Fruit fly (Drosophila melanogaster) whole organism, adult: ENCODE data around the gene escl.
A peak's percentile ranks its signal among the peaks of the same experiment; 100 is the strongest.

Source experiments
- CG1620 ChIP-seq: fragments of 200-800 bp; sonication (Bioruptor generic); optimal IDR thresholded peaks from 2 replicates; lab custom pipeline; 2016; ENCODE audit warnings: missing biosample characterization, missing genetic modification characterization
- Clk ChIP-seq: fragments of 200-800 bp; sonication (Bioruptor generic); optimal IDR thresholded peaks from 2 replicates; lab custom pipeline; 2017; ENCODE audit warnings: missing biosample characterization, missing genetic modification characterization
- Crg-1 ChIP-seq: fragments of 200-800 bp; sonication (Bioruptor generic); optimal IDR thresholded peaks from 2 replicates; lab custom pipeline; 2016; ENCODE audit warnings: missing biosample characterization, missing genetic modification characterization
- cic ChIP-seq: fragments of 200-800 bp; sonication (Bioruptor generic); optimal IDR thresholded peaks from 2 replicates; lab custom pipeline; 2017; ENCODE audit warnings: missing biosample characterization, mild to moderate bottlenecking, missing genetic modification characterization, moderate library complexity
- cnc ChIP-seq, 2 experiments: fragments of >200 bp; optimal IDR thresholded peaks; 2 replicates each; lab custom pipeline; 2017
- kay ChIP-seq: fragments of 200-800 bp; sonication (Bioruptor generic); peaks from one replicate; lab custom pipeline; 2016; ENCODE audit warnings: missing biosample characterization, missing genetic modification characterization, borderline replicate concordance
- pad ChIP-seq: fragments of 200-800 bp; sonication (Bioruptor generic); optimal IDR thresholded peaks from 3 replicates; lab custom pipeline; 2017; ENCODE audit warnings: missing biosample characterization, missing genetic modification characterization, mild to moderate bottlenecking, moderate library complexity, missing genetic modification reagents
- tj ChIP-seq: fragments of 200-800 bp; sonication (Bioruptor generic); optimal IDR thresholded peaks from 3 replicates; lab custom pipeline; 2017; ENCODE audit warnings: missing biosample characterization, mild to moderate bottlenecking, missing genetic modification characterization, moderate library complexity

dm6 chr2L:12007331-12007791, 16.6 kb downstream of the escl start:
- peak; percentile 21 for TF ChIP-seq Crg-1 (GFP tag; lab: Kevin White, UChicago)
- TF ChIP-seq cnc (optimal IDR thresholded peaks at IDR 0.05; lab: Kevin White, UChicago), result no peak
- TF ChIP-seq kay, result peak; percentile 95
- TF ChIP-seq pad (GFP tag; lab: Kevin White, UChicago), result peak; percentile 78
- peak; percentile 97 for TF ChIP-seq cic (GFP tag; lab: Kevin White, UChicago)
- TF ChIP-seq tj, result peak; percentile 67
- TF ChIP-seq CG1620 (GFP tag; lab: Kevin White, UChicago), result peak; percentile 57
- TF ChIP-seq Clk (GFP tag; lab: Kevin White, UChicago), result peak; percentile 81
